Worm (Caenorhabditis elegans) whole organism, midembryonic: ENCODE results near the gene spr-3.

Source experiments
- T22C8.4 ChIP-seq: fragments of 200-800 bp; sonication (Bioruptor generic); IDR thresholded peaks from 2 replicates; pipeline ENCODE4 v1.3.6; 2022; ENCODE audit warnings: missing genetic modification characterization, missing compliant biosample characterization
- cog-1 ChIP-seq: sonication (generic microtip); optimal IDR thresholded peaks from 2 replicates; lab custom pipeline; 2016; ENCODE audit warnings: missing genetic modification characterization, missing compliant biosample characterization
- klf-2 ChIP-seq: fragments of 200-800 bp; sonication (Bioruptor generic); conservative IDR thresholded peaks from 2 replicates; pipeline ENCODE4 v1.3.6; 2022; ENCODE audit warnings: missing genetic modification reagents, missing genetic modification characterization, missing compliant biosample characterization
- med-1 ChIP-seq: sonication (generic microtip); optimal IDR thresholded peaks from 2 replicates; lab custom pipeline; 2017; ENCODE audit warnings: missing genetic modification characterization, mild to moderate bottlenecking, missing compliant biosample characterization, antibody characterized with exemption, missing genetic modification reagents; ENCODE audit not compliant: insufficient read depth
- ref-1 ChIP-seq: fragments of 200-800 bp; sonication (Bioruptor generic); conservative IDR thresholded peaks from 2 replicates; pipeline ENCODE4 v1.3.6; 2022; ENCODE audit warnings: missing genetic modification reagents, missing genetic modification characterization, missing compliant biosample characterization
- ztf-23 ChIP-seq: fragments of 200-800 bp; sonication (Bioruptor generic); IDR thresholded peaks from 2 replicates; pipeline ENCODE4 v1.3.6; 2022; ENCODE audit warnings: missing genetic modification reagents, missing genetic modification characterization, missing compliant biosample characterization

DNA sequence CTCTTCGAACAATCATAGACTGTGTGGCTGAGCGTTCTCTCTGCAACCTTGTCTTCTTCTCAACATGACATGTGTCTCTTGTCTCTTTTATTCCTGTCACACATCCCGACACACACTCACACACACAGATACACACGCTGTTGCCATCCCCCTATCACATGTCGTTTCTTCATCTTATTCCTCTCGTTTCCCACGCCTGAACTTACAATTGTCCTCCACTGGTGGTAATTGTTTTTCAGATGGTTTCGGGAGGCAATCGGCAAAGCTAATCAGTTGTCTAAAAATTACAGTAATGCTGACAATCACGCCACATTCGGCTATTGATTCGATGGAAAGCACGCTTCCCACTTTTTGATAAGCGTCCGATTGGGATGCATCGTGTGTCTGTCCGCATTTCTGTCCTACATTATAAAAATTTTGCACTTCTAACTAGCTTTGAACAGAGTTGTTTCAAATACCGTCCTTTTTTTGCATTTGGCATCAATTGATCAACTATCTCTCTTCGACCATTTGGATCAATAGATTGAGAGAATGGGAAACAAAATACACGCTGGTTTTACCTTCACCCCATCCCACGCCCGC lies 18.4 kb downstream of the spr-3 start, which contains the start of gene nhr-35:
- no peak for TF ChIP-seq med-1 (GFP tag; lab: Kevin White, UChicago)
- no peak for TF ChIP-seq ref-1 (GFP tag; lab: Robert Waterston, UW)
- no peak for TF ChIP-seq cog-1 (tag; lab: Kevin White, UChicago)
- TF ChIP-seq klf-2 = no peak
- no peak for TF ChIP-seq ztf-23 (GFP tag; lab: Robert Waterston, UW)
- no peak for TF ChIP-seq T22C8.4
